Worm (Caenorhabditis elegans) whole organism, midembryonic: ENCODE measurements around the gene C11H1.9.

Source experiments
- cog-1 ChIP-seq: sonication (generic microtip); optimal IDR thresholded peaks from 2 replicates; lab custom pipeline; 2016; ENCODE audit warnings: missing genetic modification characterization, missing compliant biosample characterization
- flt-1 ChIP-seq: fragments of 200-800 bp; sonication (Bioruptor generic); IDR thresholded peaks from 2 replicates; pipeline ENCODE4 v1.3.6; 2022; ENCODE audit warnings: missing genetic modification characterization, missing compliant biosample characterization
- klf-2 ChIP-seq: fragments of 200-800 bp; sonication (Bioruptor generic); conservative IDR thresholded peaks from 2 replicates; pipeline ENCODE4 v1.3.6; 2022; ENCODE audit warnings: missing genetic modification reagents, missing genetic modification characterization, missing compliant biosample characterization
- med-1 ChIP-seq: sonication (generic microtip); optimal IDR thresholded peaks from 2 replicates; lab custom pipeline; 2017; ENCODE audit warnings: missing genetic modification characterization, mild to moderate bottlenecking, missing compliant biosample characterization, antibody characterized with exemption, missing genetic modification reagents; ENCODE audit not compliant: insufficient read depth
- ref-1 ChIP-seq: fragments of 200-800 bp; sonication (Bioruptor generic); conservative IDR thresholded peaks from 2 replicates; pipeline ENCODE4 v1.3.6; 2022; ENCODE audit warnings: missing genetic modification reagents, missing genetic modification characterization, missing compliant biosample characterization
- tab-1 ChIP-seq: fragments of 200-800 bp; sonication (Bioruptor generic); IDR thresholded peaks from 2 replicates; pipeline ENCODE4 v1.3.6; 2022; ENCODE audit warnings: missing genetic modification characterization, missing compliant biosample characterization
- ztf-23 ChIP-seq: fragments of 200-800 bp; sonication (Bioruptor generic); IDR thresholded peaks from 2 replicates; pipeline ENCODE4 v1.3.6; 2022; ENCODE audit warnings: missing genetic modification reagents, missing genetic modification characterization, missing compliant biosample characterization

DNA sequence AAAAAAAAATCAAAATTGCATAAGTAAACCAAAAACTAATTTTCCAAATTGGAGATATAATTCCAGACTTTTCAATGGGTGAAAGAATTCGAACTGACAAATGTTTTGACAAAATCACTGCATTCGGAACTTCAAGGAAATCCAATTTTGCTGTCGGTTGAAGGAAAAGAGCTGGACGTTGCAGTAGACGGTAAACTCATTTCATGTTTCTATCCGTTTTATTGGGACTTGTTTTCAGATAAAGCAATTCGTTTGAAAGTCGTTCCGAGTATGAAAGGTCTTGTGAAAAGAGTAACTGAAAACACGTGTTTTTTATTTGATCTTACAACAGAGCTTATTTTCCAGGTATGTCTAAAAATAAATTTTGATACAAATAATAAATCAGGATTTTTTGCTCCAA, 4.1 kb downstream of the C11H1.9 start:
- no peak for TF ChIP-seq med-1 (GFP tag; lab: Kevin White, UChicago)
- TF ChIP-seq ref-1 = no peak
- TF ChIP-seq klf-2 (GFP tag; lab: Robert Waterston, UW) = no peak
- TF ChIP-seq cog-1 (tag; lab: Kevin White, UChicago) = no peak
- no peak for TF ChIP-seq flt-1 (GFP tag; lab: Robert Waterston, UW)
- no peak for TF ChIP-seq tab-1 (GFP tag; lab: Robert Waterston, UW)
- no peak for TF ChIP-seq ztf-23 (GFP tag; lab: Robert Waterston, UW)
